Worm (Caenorhabditis elegans) whole organism, L4 larva: Measurements from ENCODE around the gene hsd-3.

Experiments used
- F49E8.2 ChIP-seq: sonication (generic microtip); optimal IDR thresholded peaks from 2 replicates; lab custom pipeline; 2016; ENCODE audit warnings: missing compliant biosample characterization, mild to moderate bottlenecking, missing genetic modification characterization, borderline replicate concordance
- dmd-8 ChIP-seq: fragments of 200-800 bp; sonication (Bioruptor generic); IDR thresholded peaks from 2 replicates; pipeline ENCODE4 v1.3.6; 2022; ENCODE audit warnings: missing genetic modification characterization, missing compliant biosample characterization
- mdl-1 ChIP-seq, 2 experiments: fragments of 150-350 bp in 1 of 2; sonication (generic microtip) in 1 of 2; optimal IDR thresholded peaks; 2 replicates each; lab custom pipeline; 2014 to 2017; ENCODE audit warnings: missing biosample characterization in 2 of 2, missing genetic modification characterization in 2 of 2
- nhr-25 ChIP-seq: sonication (generic microtip); optimal IDR thresholded peaks from 2 replicates; lab custom pipeline; 2017; ENCODE audit warnings: missing genetic modification characterization, mild to moderate bottlenecking, missing compliant biosample characterization, antibody characterized with exemption, moderate library complexity, borderline replicate concordance; ENCODE audit not compliant: insufficient read depth
- sdz-12 ChIP-seq: fragments of 200-800 bp; sonication (Bioruptor generic); optimal IDR thresholded peaks from 2 replicates; lab custom pipeline; 2018; ENCODE audit warnings: mild to moderate bottlenecking, missing genetic modification characterization, missing compliant biosample characterization
- skn-1 ChIP-seq: fragments of 150-350 bp; optimal IDR thresholded peaks from 2 replicates; lab custom pipeline; 2014; ENCODE audit warnings: missing biosample characterization, missing genetic modification characterization
- unc-39 ChIP-seq: sonication (generic microtip); optimal IDR thresholded peaks from 2 replicates; lab custom pipeline; 2017; ENCODE audit warnings: missing biosample characterization, missing genetic modification characterization
- zip-2 ChIP-seq: fragments of 150-350 bp; optimal IDR thresholded peaks from 2 replicates; lab custom pipeline; 2014; ENCODE audit warnings: missing biosample characterization, missing genetic modification characterization
- ztf-11 ChIP-seq: fragments of 150-350 bp; optimal IDR thresholded peaks from 2 replicates; lab custom pipeline; 2014; ENCODE audit warnings: missing biosample characterization, missing genetic modification characterization

- TF ChIP-seq sdz-12 (GFP tag; lab: Kevin White, UChicago) (no peak), unc-39 (tag; lab: Kevin White, UChicago) (no peak), nhr-25 (tag; lab: Kevin White, UChicago) (no peak), skn-1 (no peak), dmd-8 (no peak), F49E8.2 (tag; lab: Kevin White, UChicago) (no peak), zip-2 (tag; lab: Kevin White, UChicago) (no peak), ztf-11 (tag; lab: Kevin White, UChicago) (no peak), mdl-1 (tag; optimal IDR thresholded peaks at IDR 0.05; lab: Kevin White, UChicago) (no peak)
Measured at ce11 chrX:5038812-5039211, 29.7 kb downstream of the hsd-3 start.
